Fruit fly (Drosophila melanogaster) whole organism, embryonic: ENCODE data around the gene CG14383.

Experiments used
- Atf6 ChIP-seq: fragments of 200-800 bp; sonication (Bioruptor generic); IDR thresholded peaks from 2 replicates; pipeline ENCODE4 v1.3.6; 2022; ENCODE audit warnings: missing biosample characterization, missing genetic modification characterization
- CG1024 ChIP-seq: fragments of 200-800 bp; sonication (Bioruptor generic); IDR thresholded peaks from 2 replicates; pipeline ENCODE4 v1.3.6; 2022; ENCODE audit warnings: missing biosample characterization, missing genetic modification characterization
- CG10321 ChIP-seq: fragments of 200-800 bp; sonication (Bioruptor generic); IDR thresholded peaks from 2 replicates; pipeline ENCODE4 v1.3.6; 2022; ENCODE audit warnings: missing biosample characterization, missing genetic modification characterization
- CG11560 ChIP-seq: fragments of 200-800 bp; sonication (Bioruptor generic); IDR thresholded peaks from 3 replicates; pipeline ENCODE4 v1.3.6; 2022; ENCODE audit warnings: missing biosample characterization, missing genetic modification characterization
- CG14965 ChIP-seq: fragments of 200-800 bp; sonication (Bioruptor generic); optimal IDR thresholded peaks from 2 replicates; lab custom pipeline; 2016; ENCODE audit warnings: missing biosample characterization, missing genetic modification characterization, borderline replicate concordance
- CG17385 ChIP-seq: fragments of 200-800 bp; sonication (Bioruptor generic); optimal IDR thresholded peaks from 3 replicates; lab custom pipeline; 2018; ENCODE audit warnings: missing biosample characterization, mild to moderate bottlenecking, missing genetic modification characterization
- CG17829 ChIP-seq: fragments of 200-800 bp; optimal IDR thresholded peaks from 2 replicates; lab custom pipeline; 2019; ENCODE audit warnings: missing biosample characterization, mild to moderate bottlenecking, missing genetic modification characterization, moderate library complexity
- CG18619 ChIP-seq: fragments of 200-800 bp; sonication (Bioruptor generic); optimal IDR thresholded peaks from 3 replicates; lab custom pipeline; 2017; ENCODE audit warnings: missing biosample characterization, mild to moderate bottlenecking, missing genetic modification characterization
- CG2116 ChIP-seq: fragments of 200-800 bp; sonication (Bioruptor generic); optimal IDR thresholded peaks from 3 replicates; lab custom pipeline; 2018; ENCODE audit warnings: missing biosample characterization, mild to moderate bottlenecking, missing genetic modification characterization
- CG32767 ChIP-seq: fragments of 200-800 bp; sonication (Bioruptor generic); IDR thresholded peaks from 2 replicates; pipeline ENCODE4 v1.3.6; 2022; ENCODE audit warnings: missing biosample characterization, missing genetic modification characterization
- CG33213 ChIP-seq: fragments of 200-800 bp; sonication (Bioruptor generic); optimal IDR thresholded peaks from 3 replicates; lab custom pipeline; 2016; ENCODE audit warnings: missing biosample characterization, missing genetic modification characterization
- CG43689 ChIP-seq: fragments of 200-800 bp; sonication (Bioruptor generic); IDR thresholded peaks from 2 replicates; pipeline ENCODE4 v1.3.6; 2022; ENCODE audit warnings: missing biosample characterization, missing genetic modification characterization
- CG4617 ChIP-seq: fragments of 200-800 bp; sonication (Bioruptor generic); optimal IDR thresholded peaks from 3 replicates; lab custom pipeline; 2016; ENCODE audit warnings: missing biosample characterization, missing genetic modification characterization, borderline replicate concordance
- CG6765 ChIP-seq: fragments of 200-800 bp; sonication (Bioruptor generic); optimal IDR thresholded peaks from 3 replicates; lab custom pipeline; 2017; ENCODE audit warnings: missing biosample characterization, mild to moderate bottlenecking, missing genetic modification characterization
- CG6791 ChIP-seq: fragments of 200-800 bp; sonication (Bioruptor generic); IDR thresholded peaks from 3 replicates; pipeline ENCODE4 v1.3.6; 2022; ENCODE audit warnings: missing biosample characterization, missing genetic modification characterization; ENCODE audit not compliant: partially characterized antibody
- CG7745 ChIP-seq: fragments of 200-800 bp; sonication (Bioruptor generic); optimal IDR thresholded peaks from 2 replicates; lab custom pipeline; 2018; ENCODE audit warnings: missing biosample characterization, mild to moderate bottlenecking, missing genetic modification characterization, moderate library complexity
- CG7786 ChIP-seq: fragments of 200-800 bp; sonication (Bioruptor generic); optimal IDR thresholded peaks from 2 replicates; lab custom pipeline; 2016; ENCODE audit warnings: missing biosample characterization, missing genetic modification characterization
- CG8359 ChIP-seq: fragments of 200-800 bp; sonication (Bioruptor generic); optimal IDR thresholded peaks from 2 replicates; lab custom pipeline; 2017; ENCODE audit warnings: missing biosample characterization, mild to moderate bottlenecking, missing genetic modification characterization, borderline replicate concordance
- CrebB ChIP-seq: fragments of 200-800 bp; sonication (Bioruptor generic); optimal IDR thresholded peaks from 3 replicates; lab custom pipeline; 2018; ENCODE audit warnings: missing biosample characterization, mild to moderate bottlenecking, missing genetic modification characterization
- Dip2 ChIP-seq: fragments of 200-800 bp; sonication (Bioruptor generic); IDR thresholded peaks from 2 replicates; pipeline ENCODE4 v1.3.6; 2022; ENCODE audit warnings: missing biosample characterization, missing genetic modification characterization
- Dp ChIP-seq: fragments of 200-800 bp; sonication (Bioruptor generic); optimal IDR thresholded peaks from 2 replicates; lab custom pipeline; 2018; ENCODE audit warnings: missing biosample characterization, mild to moderate bottlenecking, missing genetic modification characterization, moderate library complexity
- GATAe ChIP-seq: fragments of 200-800 bp; sonication (Bioruptor generic); conservative IDR thresholded peaks from 2 replicates; pipeline ENCODE4 v1.3.6; 2022; ENCODE audit warnings: missing biosample characterization, missing genetic modification characterization
- HLHmδ ChIP-seq: fragments of 200-800 bp; sonication (Bioruptor generic); optimal IDR thresholded peaks from 2 replicates; lab custom pipeline; 2018; ENCODE audit warnings: missing biosample characterization, mild to moderate bottlenecking, missing genetic modification characterization, moderate library complexity
- HmgD ChIP-seq: fragments of 200-800 bp; sonication (Bioruptor generic); optimal IDR thresholded peaks from 3 replicates; lab custom pipeline; 2016; ENCODE audit warnings: missing biosample characterization, missing genetic modification characterization
- Hr3 ChIP-seq: fragments of 200-800 bp; sonication (Bioruptor generic); optimal IDR thresholded peaks from 3 replicates; lab custom pipeline; 2016; ENCODE audit warnings: missing biosample characterization, missing genetic modification characterization
- Mes4 ChIP-seq: fragments of 200-800 bp; sonication (Bioruptor generic); optimal IDR thresholded peaks from 2 replicates; lab custom pipeline; 2016; ENCODE audit warnings: missing biosample characterization, missing genetic modification characterization
- NFAT ChIP-seq: fragments of 200-800 bp; sonication (Bioruptor generic); IDR thresholded peaks from 2 replicates; pipeline ENCODE4 v1.3.6; 2022; ENCODE audit warnings: missing biosample characterization, missing genetic modification characterization
- NfI ChIP-seq: fragments of 200-800 bp; sonication (Bioruptor generic); optimal IDR thresholded peaks from 3 replicates; lab custom pipeline; 2018; ENCODE audit warnings: missing biosample characterization, mild to moderate bottlenecking, missing genetic modification characterization, moderate library complexity
- Scr ChIP-seq: fragments of 200-800 bp; sonication (Bioruptor generic); IDR thresholded peaks from 2 replicates; pipeline ENCODE4 v1.3.6; 2022; ENCODE audit warnings: missing biosample characterization, missing genetic modification characterization; ENCODE audit not compliant: partially characterized antibody
- Sin3A ChIP-seq: fragments of >200 bp; optimal IDR thresholded peaks from 2 replicates; lab custom pipeline; 2018
- Spps ChIP-seq: fragments of 200-800 bp; sonication (Bioruptor generic); optimal IDR thresholded peaks from 2 replicates; lab custom pipeline; 2018; ENCODE audit warnings: missing biosample characterization, mild to moderate bottlenecking, missing genetic modification characterization
- ara ChIP-seq: fragments of 200-800 bp; sonication (Bioruptor generic); IDR thresholded peaks from 2 replicates; pipeline ENCODE4 v1.3.6; 2022; ENCODE audit warnings: missing biosample characterization, missing genetic modification characterization
- br ChIP-seq: fragments of >200 bp; optimal IDR thresholded peaks from 2 replicates; lab custom pipeline; 2017
- cas ChIP-seq: fragments of 200-800 bp; sonication (Bioruptor generic); IDR thresholded peaks from 2 replicates; pipeline ENCODE4 v1.3.6; 2022; ENCODE audit warnings: missing biosample characterization, missing genetic modification characterization
- chif ChIP-seq, 2 experiments: fragments of 200-800 bp; sonication (Bioruptor generic); optimal IDR thresholded peaks; 3 replicates each; lab custom pipeline; 2016; ENCODE audit warnings: missing biosample characterization in 2 of 2, missing genetic modification characterization in 2 of 2
- chm ChIP-seq: fragments of 200-800 bp; sonication (Bioruptor generic); IDR thresholded peaks from 2 replicates; pipeline ENCODE4 v1.3.6; 2022; ENCODE audit warnings: missing biosample characterization, missing genetic modification characterization
- crc ChIP-seq: fragments of 200-800 bp; sonication (Bioruptor generic); optimal IDR thresholded peaks from 2 replicates; lab custom pipeline; 2016; ENCODE audit warnings: missing biosample characterization, missing genetic modification characterization
- dati ChIP-seq: fragments of 200-800 bp; sonication (Bioruptor generic); IDR thresholded peaks from 2 replicates; pipeline ENCODE4 v1.3.6; 2022; ENCODE audit warnings: missing biosample characterization, missing genetic modification characterization
- esg ChIP-seq: fragments of 200-800 bp; sonication (Bioruptor generic); conservative IDR thresholded peaks from 2 replicates; pipeline ENCODE4 v1.3.6; 2022; ENCODE audit warnings: missing biosample characterization, missing genetic modification characterization
- fd102C ChIP-seq: fragments of 200-800 bp; sonication (Bioruptor generic); optimal IDR thresholded peaks from 2 replicates; lab custom pipeline; 2018; ENCODE audit warnings: missing biosample characterization, mild to moderate bottlenecking, missing genetic modification characterization, moderate library complexity
- knrl ChIP-seq: fragments of 200-800 bp; sonication (Bioruptor generic); IDR thresholded peaks from 3 replicates; pipeline ENCODE4 v1.3.6; 2022; ENCODE audit warnings: missing biosample characterization, missing genetic modification characterization; ENCODE audit not compliant: partially characterized antibody
- nom ChIP-seq: fragments of 200-800 bp; sonication (Bioruptor generic); optimal IDR thresholded peaks from 2 replicates; lab custom pipeline; 2017; ENCODE audit warnings: missing biosample characterization, missing genetic modification characterization, mild to moderate bottlenecking, moderate library complexity, missing genetic modification reagents
- otp ChIP-seq: fragments of 200-800 bp; sonication (Bioruptor generic); IDR thresholded peaks from 3 replicates; pipeline ENCODE4, ENCODE4 v1.3.6; 2022; ENCODE audit warnings: missing biosample characterization, missing genetic modification characterization
- sd ChIP-seq: fragments of 200-800 bp; sonication (Bioruptor generic); optimal IDR thresholded peaks from 3 replicates; lab custom pipeline; 2018; ENCODE audit warnings: missing biosample characterization, mild to moderate bottlenecking, missing genetic modification characterization, moderate library complexity
- sqz ChIP-seq: fragments of 200-800 bp; sonication (Bioruptor generic); optimal IDR thresholded peaks from 3 replicates; lab custom pipeline; 2018; ENCODE audit warnings: missing biosample characterization, mild to moderate bottlenecking, missing genetic modification characterization
- sug ChIP-seq: fragments of 200-800 bp; optimal IDR thresholded peaks from 2 replicates; lab custom pipeline; 2019; ENCODE audit warnings: missing biosample characterization, mild to moderate bottlenecking, missing genetic modification characterization, moderate library complexity
- vvl ChIP-seq: fragments of 200-800 bp; sonication (Bioruptor generic); IDR thresholded peaks from 2 replicates; pipeline ENCODE4 v1.3.6; 2022; ENCODE audit warnings: missing biosample characterization, missing genetic modification characterization
- wdn ChIP-seq: fragments of 200-800 bp; sonication (Bioruptor generic); IDR thresholded peaks from 2 replicates; pipeline ENCODE4 v1.3.6; 2022; ENCODE audit warnings: missing biosample characterization, missing genetic modification characterization
- zen ChIP-seq: fragments of 200-800 bp; sonication (Bioruptor generic); optimal IDR thresholded peaks from 3 replicates; lab custom pipeline; 2018; ENCODE audit warnings: missing biosample characterization, mild to moderate bottlenecking, missing genetic modification characterization, moderate library complexity

The CG14383 gene

DNA sequence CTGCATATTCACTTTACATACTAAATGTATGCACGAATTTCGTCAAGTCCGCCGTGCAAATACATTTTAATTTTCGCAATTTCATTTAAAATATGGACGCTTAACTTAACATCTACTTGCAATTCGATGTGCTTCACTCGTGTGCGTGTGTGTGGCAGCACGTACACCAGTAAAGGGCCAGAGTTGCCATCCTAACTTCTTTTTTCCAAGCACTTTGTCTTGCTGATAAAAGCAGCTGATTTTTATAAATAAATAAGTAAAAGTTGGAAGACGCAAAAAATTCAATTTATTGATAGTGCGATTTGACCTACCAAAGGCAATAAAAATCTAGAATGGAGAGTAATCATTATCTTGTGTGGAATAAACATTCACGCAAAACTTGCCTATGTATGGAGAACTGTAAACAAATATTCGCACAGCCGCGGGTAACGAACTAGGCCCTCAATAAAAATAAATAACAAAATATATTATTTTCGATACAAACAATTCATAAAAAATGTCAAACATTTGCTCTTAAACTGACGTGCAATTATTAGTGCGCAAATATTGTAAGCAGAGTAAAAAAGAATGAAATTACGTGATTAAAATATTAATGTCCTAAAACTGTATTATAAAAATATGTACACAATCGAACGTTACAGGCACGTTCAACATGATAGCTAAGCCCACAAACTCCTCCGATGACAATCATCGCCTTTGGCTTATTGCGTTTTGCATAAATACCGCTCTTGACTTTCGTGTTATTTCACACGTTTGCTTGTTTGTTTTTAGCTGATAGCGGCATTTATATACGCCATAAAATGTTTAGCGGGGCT lies 5.9 kb downstream of the CG14383 start (continued):
- TF ChIP-seq Spps, result no peak
- no peak for TF ChIP-seq chif (GFP tag; optimal IDR thresholded peaks at IDR 0.05; lab: Kevin White, UChicago)
- TF ChIP-seq knrl (GFP tag; lab: Robert Waterston, UW), result no peak
- TF ChIP-seq wdn (GFP tag; lab: Robert Waterston, UW), result peak; percentile 53; the same call in 1 of the 2 replicates
- TF ChIP-seq CG33213 (GFP tag; lab: Kevin White, UChicago), result no peak
- TF ChIP-seq CG7786, result no peak
- TF ChIP-seq cas (GFP tag; lab: Robert Waterston, UW), result 0 out of 2 replicates have a peak, but pooled peaks have one; percentile 10
- no peak for TF ChIP-seq HLHmδ (GFP tag; lab: Kevin White, UChicago)
- TF ChIP-seq CG7745 (tag; lab: Kevin White, UChicago), result no peak
- TF ChIP-seq HmgD, result no peak
- TF ChIP-seq CG2116 (GFP tag; lab: Kevin White, UChicago), result no peak
- TF ChIP-seq CG32767, result peak; percentile 39; the same call in 1 of the 2 replicates
- peak; percentile 61 for TF ChIP-seq CG17829 (tag; lab: Kevin White, UChicago)
- no peak for TF ChIP-seq CG6791 (GFP tag; lab: Robert Waterston, UW)
- TF ChIP-seq CG10321 (GFP tag; lab: Robert Waterston, UW), result no peak
- no peak for TF ChIP-seq CG4617 (GFP tag; lab: Kevin White, UChicago)
- peak; percentile 30 for TF ChIP-seq zen (tag; lab: Kevin White, UChicago)
- peak; percentile 77 for TF ChIP-seq NfI
- TF ChIP-seq chm, result no peak
- TF ChIP-seq ara (GFP tag; lab: Robert Waterston, UW), result peak; percentile 68; the same call in 1 of the 2 replicates
- no peak for TF ChIP-seq CG1024 (GFP tag; lab: Robert Waterston, UW)
- TF ChIP-seq CG17385 (GFP tag; lab: Kevin White, UChicago), result peak; percentile 80
- TF ChIP-seq CG8359 (GFP tag; lab: Kevin White, UChicago), result no peak
- TF ChIP-seq CG18619, result peak; percentile 76
- peak; percentile 3 for TF ChIP-seq sqz
- peak; percentile 17; the same call in 1 of the 2 replicates for TF ChIP-seq Scr
- TF ChIP-seq crc (GFP tag; lab: Kevin White, UChicago), result peak; percentile 13
- TF ChIP-seq CG43689 (GFP tag; lab: Robert Waterston, UW), result peak; percentile 6; the same call in 1 of the 2 replicates
- no peak for TF ChIP-seq Dp (GFP tag; lab: Kevin White, UChicago)
- peak; percentile 52; the same call in 1 of the 2 replicates for TF ChIP-seq NFAT
- no peak for TF ChIP-seq dati (GFP tag; lab: Robert Waterston, UW)
- peak; percentile 91 for TF ChIP-seq sd (tag; lab: Kevin White, UChicago)
- TF ChIP-seq Hr3 (GFP tag; lab: Kevin White, UChicago), result peak; percentile 3
- no peak for TF ChIP-seq Dip2
- peak; percentile 37 for TF ChIP-seq vvl
- TF ChIP-seq CG14965 (GFP tag; lab: Kevin White, UChicago), result no peak
- peak; percentile 39 for TF ChIP-seq CrebB (tag; lab: Kevin White, UChicago)
- TF ChIP-seq CG11560 (tag; lab: Robert Waterston, UW), result 0 out of 3 replicates have a peak, but pooled peaks have one; percentile 33
- no peak for TF ChIP-seq Mes4 (GFP tag; lab: Kevin White, UChicago)
- TF ChIP-seq Atf6 (GFP tag; lab: Robert Waterston, UW), result peak; percentile 74
- TF ChIP-seq esg, result peak; percentile 75
- TF ChIP-seq nom (GFP tag; lab: Kevin White, UChicago), result peak; percentile 58
- 0 out of 3 replicates have a peak, but pooled peaks have one; percentile 25 for TF ChIP-seq otp (GFP tag; lab: Robert Waterston, UW)
- no peak for TF ChIP-seq GATAe (GFP tag; lab: Robert Waterston, UW)
- no peak for TF ChIP-seq fd102C (GFP tag; lab: Kevin White, UChicago)
- TF ChIP-seq sug (tag; lab: Kevin White, UChicago), result peak; percentile 81
- no peak for TF ChIP-seq Sin3A (lab: Kevin White, UChicago)
- no peak for TF ChIP-seq br (lab: Kevin White, UChicago)
- TF ChIP-seq CG6765 (GFP tag; lab: Kevin White, UChicago), result peak; percentile 78
